Worm (Caenorhabditis elegans): ENCODE measurements around the gene C32D5.4.

ce11 chrII:6322979-6323378, at the start of gene C32D5.4:
- no peak for TF ChIP-seq dao-5 (tag; optimal IDR thresholded peaks at IDR 0.05)
- no peak for TF ChIP-seq W03F9.2 (tag; optimal IDR thresholded peaks at IDR 0.05)
- TF ChIP-seq him-1 (tag; optimal IDR thresholded peaks at IDR 0.05): no peak

All from whole organism, L4/young adult.